Worm (Caenorhabditis elegans) whole organism, L3 larva: ENCODE measurements around the gene tpst-2.

Experiments used
- ama-1 ChIP-seq: fragments of 150-350 bp; optimal IDR thresholded peaks from 2 replicates; lab custom pipeline; 2018
- ceh-82 ChIP-seq: fragments of 150-350 bp; optimal IDR thresholded peaks from 2 replicates; lab custom pipeline; 2014; ENCODE audit warnings: missing biosample characterization, missing genetic modification characterization
- elt-2 ChIP-seq: sonication (generic microtip); optimal IDR thresholded peaks from 2 replicates; lab custom pipeline; 2016; ENCODE audit warnings: missing genetic modification reagents, mild to moderate bottlenecking, missing genetic modification characterization, missing compliant biosample characterization
- elt-3 ChIP-seq, 3 experiments: fragments of 150-350 bp in 1 of 3; sonication (generic microtip) in 2 of 3; optimal IDR thresholded peaks; 2 replicates in 2 of 3; 4 replicates in 1 of 3; lab custom pipeline; 2014 to 2017; ENCODE audit warnings: missing biosample characterization in 3 of 3, missing genetic modification characterization in 3 of 3
- fos-1 ChIP-seq: fragments of 150-350 bp; optimal IDR thresholded peaks from 2 replicates; lab custom pipeline; 2014; ENCODE audit warnings: missing biosample characterization, missing genetic modification characterization
- lin-39 ChIP-seq: fragments of 150-350 bp; optimal IDR thresholded peaks from 2 replicates; lab custom pipeline; 2018; ENCODE audit warnings: missing biosample characterization, missing genetic modification reagents, missing genetic modification characterization
- mdl-1 ChIP-seq: fragments of 150-350 bp; optimal IDR thresholded peaks from 2 replicates; lab custom pipeline; 2014; ENCODE audit warnings: missing biosample characterization, missing genetic modification characterization
- nfya-1 ChIP-seq: sonication (generic microtip); optimal IDR thresholded peaks from 2 replicates; lab custom pipeline; 2017; ENCODE audit warnings: missing genetic modification characterization, mild to moderate bottlenecking, missing compliant biosample characterization, antibody characterized with exemption, moderate library complexity; ENCODE audit not compliant: insufficient read depth
- nhr-11 ChIP-seq: fragments of 150-350 bp; optimal IDR thresholded peaks from 2 replicates; lab custom pipeline; 2014; ENCODE audit warnings: missing biosample characterization, missing genetic modification characterization
- nhr-12 ChIP-seq: fragments of 150-350 bp; optimal IDR thresholded peaks from 2 replicates; lab custom pipeline; 2014; ENCODE audit warnings: missing biosample characterization, missing genetic modification characterization
- nhr-23 ChIP-seq: fragments of 150-350 bp; optimal IDR thresholded peaks from 2 replicates; lab custom pipeline; 2014; ENCODE audit warnings: missing biosample characterization, missing genetic modification reagents, missing genetic modification characterization
- pqm-1 ChIP-seq: fragments of 150-350 bp; optimal IDR thresholded peaks from 2 replicates; lab custom pipeline; 2017; ENCODE audit warnings: missing biosample characterization, missing genetic modification characterization, inconsistent platforms

DNA sequence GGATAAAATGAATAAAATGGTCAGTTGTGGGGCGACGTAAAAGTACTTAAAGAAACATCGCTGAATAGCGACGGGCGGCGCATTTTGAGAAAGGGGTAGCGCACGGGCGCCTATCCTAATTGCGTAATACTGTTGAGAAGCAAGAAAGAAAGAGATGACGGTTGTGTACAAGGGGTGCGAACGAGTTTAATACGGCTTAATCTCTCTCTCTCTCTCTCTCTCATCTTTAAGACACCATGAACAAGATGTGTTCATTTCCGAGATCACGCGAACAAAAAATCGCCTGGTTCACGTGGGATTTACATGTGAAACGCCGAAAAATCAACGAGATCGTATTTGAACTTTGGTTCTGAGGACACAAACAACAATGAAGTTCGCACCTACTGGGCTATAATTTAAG, 11.4 kb upstream of the tpst-2 start:
- no peak for TF ChIP-seq lin-39 (tag; lab: Kevin White, UChicago)
- TF ChIP-seq nhr-12 (tag; lab: Kevin White, UChicago): no peak
- no peak for TF ChIP-seq nfya-1 (tag; lab: Kevin White, UChicago)
- no peak for TF ChIP-seq ama-1 (lab: Kevin White, UChicago)
- TF ChIP-seq mdl-1 (tag; lab: Kevin White, UChicago): no peak
- TF ChIP-seq nhr-11 (tag; lab: Kevin White, UChicago): no peak
- no peak for TF ChIP-seq fos-1 (tag; lab: Kevin White, UChicago)
- no peak for TF ChIP-seq elt-3 (tag; optimal IDR thresholded peaks at IDR 0.05; lab: Kevin White, UChicago)
- TF ChIP-seq nhr-23 (tag; lab: Kevin White, UChicago): peak; percentile 1
- TF ChIP-seq ceh-82 (tag; lab: Kevin White, UChicago): no peak
- no peak for TF ChIP-seq elt-2
- no peak for TF ChIP-seq pqm-1
